Fruit fly (Drosophila melanogaster) whole organism, prepupa: ENCODE results near the gene CG8202.

Experiments
- CG10669 ChIP-seq: fragments of 200-800 bp; sonication (Bioruptor generic); optimal IDR thresholded peaks from 3 replicates; lab custom pipeline; 2018; ENCODE audit warnings: missing biosample characterization, mild to moderate bottlenecking, missing genetic modification characterization, moderate library complexity
- CG1621 ChIP-seq: fragments of 200-800 bp; sonication (Bioruptor generic); optimal IDR thresholded peaks from 3 replicates; lab custom pipeline; 2018; ENCODE audit warnings: missing biosample characterization, mild to moderate bottlenecking, missing genetic modification characterization
- CG31627 ChIP-seq: fragments of 200-800 bp; sonication (Bioruptor generic); optimal IDR thresholded peaks from 3 replicates; lab custom pipeline; 2016; ENCODE audit warnings: missing biosample characterization, missing genetic modification characterization
- CG32006 ChIP-seq: fragments of 200-800 bp; sonication (Bioruptor generic); optimal IDR thresholded peaks from 3 replicates; lab custom pipeline; 2017; ENCODE audit warnings: missing biosample characterization, mild to moderate bottlenecking, missing genetic modification characterization
- CG34406 ChIP-seq: fragments of 200-800 bp; sonication (Bioruptor generic); optimal IDR thresholded peaks from 3 replicates; lab custom pipeline; 2016; ENCODE audit warnings: missing biosample characterization, missing genetic modification characterization
- CG3919 ChIP-seq: fragments of 200-800 bp; sonication (Bioruptor generic); optimal IDR thresholded peaks from 3 replicates; lab custom pipeline; 2016; ENCODE audit warnings: missing biosample characterization, missing genetic modification characterization
- CG6163 ChIP-seq: fragments of 200-800 bp; sonication (Bioruptor generic); IDR thresholded peaks from 3 replicates; pipeline ENCODE4 v1.3.6; 2022; ENCODE audit warnings: missing biosample characterization, missing genetic modification characterization
- CG6854 ChIP-seq: fragments of 200-800 bp; sonication (Bioruptor generic); optimal IDR thresholded peaks from 2 replicates; lab custom pipeline; 2017; ENCODE audit warnings: missing biosample characterization, mild to moderate bottlenecking, missing genetic modification characterization
- CG7368 ChIP-seq: fragments of 200-800 bp; sonication (Bioruptor generic); optimal IDR thresholded peaks from 3 replicates; lab custom pipeline; 2016; ENCODE audit warnings: missing biosample characterization, missing genetic modification characterization
- CG8119 ChIP-seq: fragments of 200-800 bp; sonication (Bioruptor generic); IDR thresholded peaks from 3 replicates; pipeline ENCODE4 v1.3.6; 2022; ENCODE audit warnings: missing biosample characterization, missing genetic modification characterization
- CG8632 ChIP-seq: fragments of 200-800 bp; sonication (Bioruptor generic); optimal IDR thresholded peaks from 3 replicates; lab custom pipeline; 2016; ENCODE audit warnings: missing biosample characterization, missing genetic modification characterization
- CG9139 ChIP-seq: fragments of 200-800 bp; sonication (Bioruptor generic); optimal IDR thresholded peaks from 3 replicates; lab custom pipeline; 2017; ENCODE audit warnings: missing biosample characterization, mild to moderate bottlenecking, missing genetic modification characterization
- Eip78C ChIP-seq: fragments of 200-800 bp; sonication (Bioruptor generic); peaks from one replicate; lab custom pipeline; 2016; ENCODE audit warnings: missing biosample characterization, missing genetic modification characterization
- Ets21C ChIP-seq: fragments of 200-800 bp; sonication (Bioruptor generic); optimal IDR thresholded peaks from 3 replicates; lab custom pipeline; 2016; ENCODE audit warnings: missing biosample characterization, missing genetic modification characterization
- Hr38 ChIP-seq: sonication (Bioruptor generic); optimal IDR thresholded peaks from 2 replicates; lab custom pipeline; 2016; ENCODE audit warnings: missing biosample characterization, missing genetic modification characterization
- Hr39 ChIP-seq: fragments of 200-800 bp; sonication (Bioruptor generic); optimal IDR thresholded peaks from 2 replicates; lab custom pipeline; 2016; ENCODE audit warnings: missing biosample characterization, missing genetic modification characterization
- Hr4 ChIP-seq: fragments of 200-800 bp; sonication (Bioruptor generic); optimal IDR thresholded peaks from 3 replicates; lab custom pipeline; 2016; ENCODE audit warnings: missing biosample characterization, missing genetic modification characterization
- Lpt ChIP-seq: fragments of 200-800 bp; sonication (Bioruptor generic); optimal IDR thresholded peaks from 3 replicates; lab custom pipeline; 2016; ENCODE audit warnings: missing biosample characterization, missing genetic modification characterization
- Met ChIP-seq: fragments of 200-800 bp; sonication (Bioruptor generic); optimal IDR thresholded peaks from 3 replicates; lab custom pipeline; 2016; ENCODE audit warnings: missing biosample characterization, missing genetic modification characterization
- OdsH ChIP-seq: fragments of 200-800 bp; sonication (Bioruptor generic); optimal IDR thresholded peaks from 3 replicates; lab custom pipeline; 2016; ENCODE audit warnings: missing biosample characterization, missing genetic modification characterization
- Smox ChIP-seq: fragments of 200-800 bp; sonication (Bioruptor generic); optimal IDR thresholded peaks from 3 replicates; lab custom pipeline; 2016; ENCODE audit warnings: missing biosample characterization, missing genetic modification characterization
- Sox102F ChIP-seq: fragments of 200-800 bp; sonication (Bioruptor generic); optimal IDR thresholded peaks from 2 replicates; lab custom pipeline; 2016; ENCODE audit warnings: missing biosample characterization, mild to moderate bottlenecking, missing genetic modification characterization
- Sox14 ChIP-seq: fragments of 200-800 bp; sonication (Bioruptor generic); optimal IDR thresholded peaks from 3 replicates; lab custom pipeline; 2016; ENCODE audit warnings: missing biosample characterization, missing genetic modification characterization
- acj6 ChIP-seq: fragments of 200-800 bp; sonication (Bioruptor generic); optimal IDR thresholded peaks from 3 replicates; lab custom pipeline; 2016; ENCODE audit warnings: missing biosample characterization, missing genetic modification characterization
- cyc ChIP-seq: fragments of 200-800 bp; sonication (Bioruptor generic); optimal IDR thresholded peaks from 3 replicates; lab custom pipeline; 2016; ENCODE audit warnings: missing biosample characterization, missing genetic modification characterization
- dac ChIP-seq: fragments of 200-800 bp; sonication (Bioruptor generic); optimal IDR thresholded peaks from 2 replicates; lab custom pipeline; 2017; ENCODE audit warnings: missing biosample characterization, mild to moderate bottlenecking, missing genetic modification characterization
- dsx ChIP-seq: fragments of 200-800 bp; optimal IDR thresholded peaks from 3 replicates; lab custom pipeline; 2019; ENCODE audit warnings: missing biosample characterization, mild to moderate bottlenecking, missing genetic modification characterization, moderate library complexity; ENCODE audit not compliant: poor library complexity, severe bottlenecking
- esn ChIP-seq: fragments of 200-800 bp; sonication (Bioruptor generic); optimal IDR thresholded peaks from 2 replicates; lab custom pipeline; 2016; ENCODE audit warnings: missing biosample characterization, mild to moderate bottlenecking, missing genetic modification characterization, moderate library complexity
- fd59A ChIP-seq: fragments of 200-800 bp; sonication (Bioruptor generic); optimal IDR thresholded peaks from 2 replicates; lab custom pipeline; 2017; ENCODE audit warnings: missing biosample characterization, mild to moderate bottlenecking, missing genetic modification characterization, missing genetic modification reagents
- fd85E ChIP-seq: fragments of 200-800 bp; sonication (Bioruptor generic); optimal IDR thresholded peaks from 3 replicates; lab custom pipeline; 2016; ENCODE audit warnings: missing biosample characterization, missing genetic modification characterization
- fkh ChIP-seq: fragments of 200-800 bp; sonication (Bioruptor generic); optimal IDR thresholded peaks from 3 replicates; lab custom pipeline; 2017; ENCODE audit warnings: missing biosample characterization, mild to moderate bottlenecking, missing genetic modification characterization, moderate library complexity
- lz ChIP-seq: fragments of 200-800 bp; sonication (Bioruptor generic); optimal IDR thresholded peaks from 3 replicates; lab custom pipeline; 2016; ENCODE audit warnings: missing biosample characterization, missing genetic modification characterization
- pdm3 ChIP-seq: fragments of 200-800 bp; sonication (Bioruptor generic); optimal IDR thresholded peaks from 3 replicates; lab custom pipeline; 2016; ENCODE audit warnings: missing biosample characterization, missing genetic modification characterization
- salr ChIP-seq, 2 experiments: fragments of 200-800 bp; sonication (Bioruptor generic); optimal IDR thresholded peaks; 3 replicates each; lab custom pipeline; 2016 to 2018; ENCODE audit warnings: missing biosample characterization in 2 of 2, missing genetic modification characterization in 2 of 2, mild to moderate bottlenecking in 1 of 2
- svp ChIP-seq: fragments of 200-800 bp; sonication (Bioruptor generic); peaks from one replicate; lab custom pipeline; 2016; ENCODE audit warnings: missing biosample characterization, missing genetic modification characterization
- topi ChIP-seq: fragments of 200-800 bp; sonication (Bioruptor generic); optimal IDR thresholded peaks from 3 replicates; lab custom pipeline; 2016; ENCODE audit warnings: missing biosample characterization, missing genetic modification characterization
- vri ChIP-seq: fragments of 200-800 bp; sonication (Bioruptor generic); optimal IDR thresholded peaks from 3 replicates; lab custom pipeline; 2016; ENCODE audit warnings: missing biosample characterization, mild to moderate bottlenecking, missing genetic modification characterization

CG8202 gene

dm6 chr3R:8746354-8746753 lies 14.5 kb downstream of the CG8202 start (continued):
- TF ChIP-seq fd85E (GFP tag; lab: Kevin White, UChicago) = peak; percentile 51
- TF ChIP-seq cyc (GFP tag; lab: Kevin White, UChicago) = peak; percentile 79
- peak; percentile 84 for TF ChIP-seq OdsH
- no peak for TF ChIP-seq fkh (GFP tag; lab: Kevin White, UChicago)
- TF ChIP-seq CG7368 (GFP tag; lab: Kevin White, UChicago) = peak; percentile 69
- TF ChIP-seq CG3919 (GFP tag; lab: Kevin White, UChicago) = peak; percentile 86
- TF ChIP-seq fd59A = peak; percentile 53
- TF ChIP-seq dac (GFP tag; lab: Kevin White, UChicago) = peak; percentile 61
- peak; percentile 75 for TF ChIP-seq dsx (GFP tag; lab: Kevin White, UChicago)
- TF ChIP-seq acj6 (GFP tag; lab: Kevin White, UChicago) = peak; percentile 88
- TF ChIP-seq pdm3 (GFP tag; lab: Kevin White, UChicago) = peak; percentile 83
- TF ChIP-seq Smox (GFP tag; lab: Kevin White, UChicago) = peak; percentile 86
- peak; percentile 88 for TF ChIP-seq CG34406
- TF ChIP-seq Hr4 (GFP tag; lab: Kevin White, UChicago) = peak; percentile 88
- TF ChIP-seq Ets21C (GFP tag; lab: Kevin White, UChicago) = peak; percentile 46

dm6 chr3R:8747134-8747870 lies 15.4 kb downstream of the CG8202 start, which contains the start of the genes CG9801 and Nasp:
Gene CG9801, minus strand, starts transcription at chr3R:8747675.
Gene Nasp, plus strand, starts transcription at chr3R:8747798.
- peak; percentile 21 for TF ChIP-seq CG7368 (GFP tag; lab: Kevin White, UChicago)
- TF ChIP-seq Eip78C (GFP tag; lab: Kevin White, UChicago) = peak; percentile 64
- no peak for TF ChIP-seq CG8632
- no peak for TF ChIP-seq salr (GFP tag; optimal IDR thresholded peaks at IDR 0.05; lab: Kevin White, UChicago)
- TF ChIP-seq Hr38 (GFP tag; lab: Kevin White, UChicago) = no peak
- peak; percentile 3 for TF ChIP-seq pdm3 (GFP tag; lab: Kevin White, UChicago)
- TF ChIP-seq CG8119 (GFP tag; lab: Robert Waterston, UW) = 0 out of 3 replicates have a peak, but pooled peaks have one; percentile 20
- TF ChIP-seq CG3919 (GFP tag; lab: Kevin White, UChicago) = peak; percentile 37
- peak; percentile 4 for TF ChIP-seq esn (GFP tag; lab: Kevin White, UChicago)
- peak; percentile 59; the same call in 2 of the 3 replicates for TF ChIP-seq CG6163 (GFP tag; lab: Robert Waterston, UW)
- TF ChIP-seq CG31627 (GFP tag; lab: Kevin White, UChicago) = peak; percentile 21
- TF ChIP-seq fd85E (GFP tag; lab: Kevin White, UChicago) = peak; percentile 27
- TF ChIP-seq CG10669 = peak; percentile 4
- peak; percentile 15 for TF ChIP-seq CG6854 (GFP tag; lab: Kevin White, UChicago)
- peak; percentile 45 for TF ChIP-seq lz (GFP tag; lab: Kevin White, UChicago)
- TF ChIP-seq CG1621 (tag; lab: Kevin White, UChicago) = peak; percentile 22
- TF ChIP-seq CG9139 (GFP tag; lab: Kevin White, UChicago) = peak; percentile 35
- peak; percentile 26 for TF ChIP-seq topi (GFP tag; lab: Kevin White, UChicago)
- peak; percentile 79 for TF ChIP-seq svp (GFP tag; lab: Kevin White, UChicago)
- no peak for TF ChIP-seq CG34406
- peak; percentile 55 for TF ChIP-seq Smox (GFP tag; lab: Kevin White, UChicago)
- no peak for TF ChIP-seq Hr39 (GFP tag; lab: Kevin White, UChicago)
- TF ChIP-seq Lpt (GFP tag; lab: Kevin White, UChicago) = no peak
- peak; percentile 5 for TF ChIP-seq Sox102F (GFP tag; lab: Kevin White, UChicago)
- peak; percentile 18 for TF ChIP-seq Sox14 (GFP tag; lab: Kevin White, UChicago)
- TF ChIP-seq CG32006 (GFP tag; lab: Kevin White, UChicago) = peak; percentile 1
- TF ChIP-seq vri (GFP tag; lab: Kevin White, UChicago) = peak; percentile 33
- TF ChIP-seq fkh (GFP tag; lab: Kevin White, UChicago) = peak; percentile 36
- TF ChIP-seq Met = peak; percentile 34
